Fruit fly (Drosophila melanogaster) whole organism, prepupa: ENCODE results near the gene GstD3.

ENCODE experiments used
- Blimp-1 ChIP-seq: fragments of 200-800 bp; sonication (Bioruptor generic); optimal IDR thresholded peaks from 3 replicates; lab custom pipeline; 2017; ENCODE audit warnings: missing biosample characterization, missing genetic modification characterization, mild to moderate bottlenecking, moderate library complexity, missing genetic modification reagents
- CG10631 ChIP-seq: fragments of 200-800 bp; sonication (Bioruptor generic); optimal IDR thresholded peaks from 2 replicates; lab custom pipeline; 2016; ENCODE audit warnings: missing biosample characterization, missing genetic modification characterization
- CG10669 ChIP-seq: fragments of 200-800 bp; sonication (Bioruptor generic); optimal IDR thresholded peaks from 3 replicates; lab custom pipeline; 2018; ENCODE audit warnings: missing biosample characterization, mild to moderate bottlenecking, missing genetic modification characterization, moderate library complexity
- CG11902 ChIP-seq: fragments of 200-800 bp; sonication (Bioruptor generic); optimal IDR thresholded peaks from 3 replicates; lab custom pipeline; 2016; ENCODE audit warnings: missing biosample characterization, missing genetic modification characterization
- CG15336 ChIP-seq: fragments of 200-800 bp; sonication (Bioruptor generic); IDR thresholded peaks from 2 replicates; pipeline ENCODE4 v1.3.6; 2022; ENCODE audit warnings: missing biosample characterization, missing genetic modification characterization
- CG31627 ChIP-seq: fragments of 200-800 bp; sonication (Bioruptor generic); optimal IDR thresholded peaks from 3 replicates; lab custom pipeline; 2016; ENCODE audit warnings: missing biosample characterization, missing genetic modification characterization
- CG3919 ChIP-seq: fragments of 200-800 bp; sonication (Bioruptor generic); optimal IDR thresholded peaks from 3 replicates; lab custom pipeline; 2016; ENCODE audit warnings: missing biosample characterization, missing genetic modification characterization
- CG4318 ChIP-seq: fragments of 200-800 bp; sonication (Bioruptor generic); optimal IDR thresholded peaks from 3 replicates; lab custom pipeline; 2017; ENCODE audit warnings: missing biosample characterization, mild to moderate bottlenecking, missing genetic modification characterization
- CG6163 ChIP-seq: fragments of 200-800 bp; sonication (Bioruptor generic); IDR thresholded peaks from 3 replicates; pipeline ENCODE4 v1.3.6; 2022; ENCODE audit warnings: missing biosample characterization, missing genetic modification characterization
- CG6276 ChIP-seq: fragments of 200-800 bp; sonication (Bioruptor generic); optimal IDR thresholded peaks from 2 replicates; lab custom pipeline; 2017; ENCODE audit warnings: missing biosample characterization, mild to moderate bottlenecking, missing genetic modification characterization
- CG7368 ChIP-seq: fragments of 200-800 bp; sonication (Bioruptor generic); optimal IDR thresholded peaks from 3 replicates; lab custom pipeline; 2016; ENCODE audit warnings: missing biosample characterization, missing genetic modification characterization
- CG8119 ChIP-seq: fragments of 200-800 bp; sonication (Bioruptor generic); IDR thresholded peaks from 3 replicates; pipeline ENCODE4 v1.3.6; 2022; ENCODE audit warnings: missing biosample characterization, missing genetic modification characterization
- CG8319 ChIP-seq: fragments of 200-800 bp; sonication (Bioruptor generic); optimal IDR thresholded peaks from 3 replicates; lab custom pipeline; 2016; ENCODE audit warnings: missing biosample characterization, missing genetic modification characterization
- CG8632 ChIP-seq: fragments of 200-800 bp; sonication (Bioruptor generic); optimal IDR thresholded peaks from 3 replicates; lab custom pipeline; 2016; ENCODE audit warnings: missing biosample characterization, missing genetic modification characterization
- CG9139 ChIP-seq: fragments of 200-800 bp; sonication (Bioruptor generic); optimal IDR thresholded peaks from 3 replicates; lab custom pipeline; 2017; ENCODE audit warnings: missing biosample characterization, mild to moderate bottlenecking, missing genetic modification characterization
- Eip75B ChIP-seq: fragments of 200-800 bp; sonication (Bioruptor generic); optimal IDR thresholded peaks from 3 replicates; lab custom pipeline; 2016; ENCODE audit warnings: missing biosample characterization, missing genetic modification characterization
- Eip78C ChIP-seq: fragments of 200-800 bp; sonication (Bioruptor generic); peaks from one replicate; lab custom pipeline; 2016; ENCODE audit warnings: missing biosample characterization, missing genetic modification characterization
- Eip93F ChIP-seq: fragments of 200-800 bp; sonication (Bioruptor generic); optimal IDR thresholded peaks from 2 replicates; lab custom pipeline; 2016; ENCODE audit warnings: missing biosample characterization, mild to moderate bottlenecking, missing genetic modification characterization
- Ets21C ChIP-seq: fragments of 200-800 bp; sonication (Bioruptor generic); optimal IDR thresholded peaks from 3 replicates; lab custom pipeline; 2016; ENCODE audit warnings: missing biosample characterization, missing genetic modification characterization
- Gug ChIP-seq: fragments of 200-800 bp; sonication (Bioruptor generic); IDR thresholded peaks from 2 replicates; pipeline ENCODE4 v1.3.6; 2022; ENCODE audit warnings: missing biosample characterization, missing genetic modification characterization
- OdsH ChIP-seq: fragments of 200-800 bp; sonication (Bioruptor generic); optimal IDR thresholded peaks from 3 replicates; lab custom pipeline; 2016; ENCODE audit warnings: missing biosample characterization, missing genetic modification characterization
- Smox ChIP-seq: fragments of 200-800 bp; sonication (Bioruptor generic); optimal IDR thresholded peaks from 3 replicates; lab custom pipeline; 2016; ENCODE audit warnings: missing biosample characterization, missing genetic modification characterization
- Sox102F ChIP-seq: fragments of 200-800 bp; sonication (Bioruptor generic); optimal IDR thresholded peaks from 2 replicates; lab custom pipeline; 2016; ENCODE audit warnings: missing biosample characterization, mild to moderate bottlenecking, missing genetic modification characterization
- Sox14 ChIP-seq: fragments of 200-800 bp; sonication (Bioruptor generic); optimal IDR thresholded peaks from 3 replicates; lab custom pipeline; 2016; ENCODE audit warnings: missing biosample characterization, missing genetic modification characterization
- Sox15 ChIP-seq: fragments of 200-800 bp; sonication (Bioruptor generic); optimal IDR thresholded peaks from 3 replicates; lab custom pipeline; 2016; ENCODE audit warnings: missing biosample characterization, missing genetic modification characterization
- achi ChIP-seq: fragments of 200-800 bp; sonication (Bioruptor generic); optimal IDR thresholded peaks from 3 replicates; lab custom pipeline; 2016; ENCODE audit warnings: missing biosample characterization, missing genetic modification characterization
- acj6 ChIP-seq: fragments of 200-800 bp; sonication (Bioruptor generic); optimal IDR thresholded peaks from 3 replicates; lab custom pipeline; 2016; ENCODE audit warnings: missing biosample characterization, missing genetic modification characterization
- cyc ChIP-seq: fragments of 200-800 bp; sonication (Bioruptor generic); optimal IDR thresholded peaks from 3 replicates; lab custom pipeline; 2016; ENCODE audit warnings: missing biosample characterization, missing genetic modification characterization
- dac ChIP-seq: fragments of 200-800 bp; sonication (Bioruptor generic); optimal IDR thresholded peaks from 2 replicates; lab custom pipeline; 2017; ENCODE audit warnings: missing biosample characterization, mild to moderate bottlenecking, missing genetic modification characterization
- esn ChIP-seq: fragments of 200-800 bp; sonication (Bioruptor generic); optimal IDR thresholded peaks from 2 replicates; lab custom pipeline; 2016; ENCODE audit warnings: missing biosample characterization, mild to moderate bottlenecking, missing genetic modification characterization, moderate library complexity
- fd85E ChIP-seq: fragments of 200-800 bp; sonication (Bioruptor generic); optimal IDR thresholded peaks from 3 replicates; lab custom pipeline; 2016; ENCODE audit warnings: missing biosample characterization, missing genetic modification characterization
- fkh ChIP-seq: fragments of 200-800 bp; sonication (Bioruptor generic); optimal IDR thresholded peaks from 3 replicates; lab custom pipeline; 2017; ENCODE audit warnings: missing biosample characterization, mild to moderate bottlenecking, missing genetic modification characterization, moderate library complexity
- net ChIP-seq: fragments of 200-800 bp; sonication (Bioruptor generic); optimal IDR thresholded peaks from 3 replicates; lab custom pipeline; 2016; ENCODE audit warnings: missing biosample characterization, missing genetic modification characterization
- pdm3 ChIP-seq: fragments of 200-800 bp; sonication (Bioruptor generic); optimal IDR thresholded peaks from 3 replicates; lab custom pipeline; 2016; ENCODE audit warnings: missing biosample characterization, missing genetic modification characterization
- spab ChIP-seq: fragments of 200-800 bp; sonication (Bioruptor generic); optimal IDR thresholded peaks from 2 replicates; lab custom pipeline; 2017; ENCODE audit warnings: missing biosample characterization, mild to moderate bottlenecking, missing genetic modification characterization, missing genetic modification reagents
- svp ChIP-seq: fragments of 200-800 bp; sonication (Bioruptor generic); peaks from one replicate; lab custom pipeline; 2016; ENCODE audit warnings: missing biosample characterization, missing genetic modification characterization
- topi ChIP-seq: fragments of 200-800 bp; sonication (Bioruptor generic); optimal IDR thresholded peaks from 3 replicates; lab custom pipeline; 2016; ENCODE audit warnings: missing biosample characterization, missing genetic modification characterization

Gene GstD3

dm6 chr3R:12373800-12374199 lies 932 bp downstream of the GstD3 start, which contains the start of gene GstD4:
Gene GstD4, plus strand, starts transcription at chr3R:12374100.
- TF ChIP-seq Gug (GFP tag; lab: Robert Waterston, UW), result no peak
- no peak for TF ChIP-seq Eip93F (GFP tag; lab: Kevin White, UChicago)
- TF ChIP-seq Sox15 (GFP tag; lab: Kevin White, UChicago), result no peak
- TF ChIP-seq Eip75B (GFP tag; lab: Kevin White, UChicago), result no peak
- TF ChIP-seq CG15336, result no peak
- no peak for TF ChIP-seq esn (GFP tag; lab: Kevin White, UChicago)
- TF ChIP-seq net (GFP tag; lab: Kevin White, UChicago), result no peak
- no peak for TF ChIP-seq CG8119 (GFP tag; lab: Robert Waterston, UW)
- no peak for TF ChIP-seq CG10631 (GFP tag; lab: Kevin White, UChicago)
- no peak for TF ChIP-seq pdm3 (GFP tag; lab: Kevin White, UChicago)
- TF ChIP-seq dac (GFP tag; lab: Kevin White, UChicago), result no peak
- TF ChIP-seq OdsH, result no peak
- no peak for TF ChIP-seq Sox14
- no peak for TF ChIP-seq cyc (GFP tag; lab: Kevin White, UChicago)
- no peak for TF ChIP-seq fd85E (GFP tag; lab: Kevin White, UChicago)
- no peak for TF ChIP-seq topi (GFP tag; lab: Kevin White, UChicago)
- TF ChIP-seq, all 60 proteins: peak for 0

DNA sequence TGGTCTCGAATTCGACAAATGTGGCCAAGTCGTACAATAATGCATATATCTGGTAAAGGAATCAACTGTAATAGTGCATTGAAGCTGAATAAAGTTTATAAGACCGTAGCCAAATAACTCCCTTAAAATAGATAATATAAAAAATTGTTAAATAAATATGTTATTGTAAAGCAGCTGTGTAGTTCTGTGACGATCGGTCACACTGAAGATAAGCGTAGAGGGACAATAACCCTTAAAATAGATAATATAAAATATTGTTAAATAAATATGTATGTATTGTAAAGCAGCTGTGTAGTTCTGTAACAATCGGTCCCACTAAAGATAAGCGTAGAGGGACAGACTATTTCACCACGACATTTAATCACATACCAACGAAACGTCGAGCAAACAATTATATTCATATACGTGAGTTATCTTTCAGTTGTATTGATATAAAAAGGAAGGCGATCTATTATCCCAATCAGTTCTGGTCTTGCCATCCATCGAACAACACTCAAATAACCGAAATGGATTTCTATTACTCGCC lies 2.5 kb downstream of the GstD3 start, which contains the start of gene GstD5:
Gene GstD5 (plus strand): TSS at position 476 of the 526 bp plus-strand sequence.
- TF ChIP-seq CG10669 (no peak), Ets21C (GFP tag; lab: Kevin White, UChicago) (no peak), CG6163 (GFP tag; lab: Robert Waterston, UW) (no peak), Blimp-1 (GFP tag; lab: Kevin White, UChicago) (no peak), CG4318 (GFP tag; lab: Kevin White, UChicago) (no peak), CG11902 (no peak), Eip78C (GFP tag; lab: Kevin White, UChicago) (peak; percentile 6), CG3919 (GFP tag; lab: Kevin White, UChicago) (no peak), fkh (GFP tag; lab: Kevin White, UChicago) (peak; percentile 23), Sox15 (GFP tag; lab: Kevin White, UChicago) (no peak)
- TF ChIP-seq, all 60 proteins: peak for 2

DNA sequence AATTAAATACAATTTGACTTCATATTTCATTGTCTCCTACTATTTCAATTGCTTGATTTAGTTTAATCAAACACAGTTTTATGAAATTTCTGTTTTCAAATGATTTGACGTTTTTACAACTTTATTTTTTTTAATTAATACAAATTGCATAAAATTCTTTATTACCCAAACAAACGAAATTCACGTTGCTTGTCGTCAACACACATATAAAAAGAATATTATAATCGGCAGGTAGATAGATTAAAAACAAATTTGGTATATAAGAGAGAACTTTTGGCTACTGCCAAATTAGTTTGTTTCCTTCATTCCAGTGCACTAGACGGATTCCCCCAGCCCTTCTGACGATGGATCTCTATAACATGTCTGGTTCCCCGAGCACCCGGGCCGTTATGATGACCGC lies 4.0 kb downstream of the GstD3 start, which contains the start of gene GstD6:
Gene GstD6 (plus strand): TSS at position 301 of the 400 bp plus-strand sequence.
- TF ChIP-seq OdsH (no peak), CG9139 (GFP tag; lab: Kevin White, UChicago) (no peak), svp (GFP tag; lab: Kevin White, UChicago) (no peak), CG8319 (GFP tag; lab: Kevin White, UChicago) (no peak), CG31627 (GFP tag; lab: Kevin White, UChicago) (no peak), acj6 (GFP tag; lab: Kevin White, UChicago) (no peak), Smox (GFP tag; lab: Kevin White, UChicago) (no peak), achi (GFP tag; lab: Kevin White, UChicago) (no peak), Eip75B (GFP tag; lab: Kevin White, UChicago) (no peak), CG7368 (GFP tag; lab: Kevin White, UChicago) (no peak), Sox102F (GFP tag; lab: Kevin White, UChicago) (no peak), pdm3 (GFP tag; lab: Kevin White, UChicago) (no peak), spab (GFP tag; lab: Kevin White, UChicago) (no peak), CG6276 (GFP tag; lab: Kevin White, UChicago) (no peak), CG8632 (GFP tag; lab: Kevin White, UChicago) (no peak), CG8119 (GFP tag; lab: Robert Waterston, UW) (no peak), cyc (GFP tag; lab: Kevin White, UChicago) (no peak)
